Worm (Caenorhabditis elegans): ENCODE data around the gene F35H12.1.
A peak's percentile ranks its signal among the peaks of the same experiment; 100 is the strongest.

The F35H12.1 gene

ce11 chrX:980252-981009 lies 46.8 kb downstream of the F35H12.1 start, which contains the start of gene C44C1.1:
Gene C44C1.1, plus strand, starts transcription at chrX:980776.
- TF ChIP-seq mab-9 (GFP tag; IDR thresholded peaks at IDR 0.05), result no peak
- TF ChIP-seq elt-2 (tag; optimal IDR thresholded peaks at IDR 0.05), result no peak
- no peak for TF ChIP-seq tbx-2 (tag; optimal IDR thresholded peaks at IDR 0.05)
- TF ChIP-seq unc-86 (tag; optimal IDR thresholded peaks at IDR 0.05), result no peak
- no peak for TF ChIP-seq ceh-82 (tag; optimal IDR thresholded peaks at IDR 0.05)
- TF ChIP-seq nhr-90 (tag; optimal IDR thresholded peaks at IDR 0.05; ENCODE audit: poor library complexity), result no peak
- TF ChIP-seq nhr-76 (tag; optimal IDR thresholded peaks at IDR 0.05), result no peak
- no peak for TF ChIP-seq snpc-4 (tag; optimal IDR thresholded peaks at IDR 0.05)
- no peak for TF ChIP-seq isw-1 (GFP tag; IDR thresholded peaks at IDR 0.05)
- no peak for TF ChIP-seq ceh-90 (tag; optimal IDR thresholded peaks at IDR 0.05)
- TF ChIP-seq sptf-1 (tag; optimal IDR thresholded peaks at IDR 0.05), result no peak
- no peak for TF ChIP-seq dpl-1 (GFP tag; optimal IDR thresholded peaks at IDR 0.05)
- TF ChIP-seq pag-3 (tag; optimal IDR thresholded peaks at IDR 0.05; ENCODE audit: borderline replicate concordance, insufficient read depth), result peak; percentile 88
- TF ChIP-seq lin-13 (GFP tag; optimal IDR thresholded peaks at IDR 0.05), result no peak
- TF ChIP-seq hlh-17 (GFP tag; optimal IDR thresholded peaks at IDR 0.05; ENCODE audit: borderline replicate concordance), result no peak
- TF ChIP-seq hlh-4 (tag; optimal IDR thresholded peaks at IDR 0.05), result peak; percentile 89
- no peak for TF ChIP-seq hpl-2 (GFP tag; optimal IDR thresholded peaks at IDR 0.05)
- TF ChIP-seq unc-62 (GFP tag; optimal IDR thresholded peaks at IDR 0.05), result no peak
- TF ChIP-seq zag-1 (tag; optimal IDR thresholded peaks at IDR 0.05), result no peak
- TF ChIP-seq sox-4 (tag; optimal IDR thresholded peaks at IDR 0.05), result no peak
- peak in 1 of 2 experiments; percentile 6 for TF ChIP-seq mdl-1 (tag; optimal IDR thresholded peaks at IDR 0.05)
- no peak for TF ChIP-seq unc-30 (tag; optimal IDR thresholded peaks at IDR 0.05)
- no peak for TF ChIP-seq jun-1 (tag; optimal IDR thresholded peaks at IDR 0.05)
- TF ChIP-seq mef-2 (tag; optimal IDR thresholded peaks at IDR 0.05), result no peak
- TF ChIP-seq unc-130 (tag; optimal IDR thresholded peaks at IDR 0.05), result no peak
- no peak for TF ChIP-seq grh-1 (GFP tag; IDR thresholded peaks at IDR 0.05)
- peak; percentile 59 for TF ChIP-seq nhr-47 (tag; optimal IDR thresholded peaks at IDR 0.05)
- no peak for TF ChIP-seq ceh-63 (GFP tag; optimal IDR thresholded peaks at IDR 0.05)
- no peak for TF ChIP-seq pqm-1 (tag; optimal IDR thresholded peaks at IDR 0.05)
- no peak for TF ChIP-seq ets-5 (GFP tag; IDR thresholded peaks at IDR 0.05)
- no peak for TF ChIP-seq dsc-1 (tag; optimal IDR thresholded peaks at IDR 0.05)
- no peak for TF ChIP-seq nhr-19 (GFP tag; conservative IDR thresholded peaks at IDR 0.05)
- no peak for TF ChIP-seq ztf-4 (tag; optimal IDR thresholded peaks at IDR 0.05)
- TF ChIP-seq C04F5.9 (tag; optimal IDR thresholded peaks at IDR 0.05), result no peak
- TF ChIP-seq ceh-88 (GFP tag; IDR thresholded peaks at IDR 0.05), result no peak
- TF ChIP-seq lin-14 (GFP tag; optimal IDR thresholded peaks at IDR 0.05), result peak; percentile 80
- TF ChIP-seq fos-1 (tag; optimal IDR thresholded peaks at IDR 0.05), result no peak
- TF ChIP-seq lir-3 (tag; optimal IDR thresholded peaks at IDR 0.05; ENCODE audit: poor library complexity), result no peak
- no peak for TF ChIP-seq Y116A8C.19 (tag; optimal IDR thresholded peaks at IDR 0.05; ENCODE audit: borderline replicate concordance)
- TF ChIP-seq nhr-77 (tag; optimal IDR thresholded peaks at IDR 0.05), result no peak
- no peak for TF ChIP-seq vab-15 (tag; optimal IDR thresholded peaks at IDR 0.05)
- no peak for TF ChIP-seq egl-27 (tag; optimal IDR thresholded peaks at IDR 0.05)
- no peak for TF ChIP-seq swsn-7 (tag; optimal IDR thresholded peaks at IDR 0.05)
- no peak for TF ChIP-seq alr-1 (tag; optimal IDR thresholded peaks at IDR 0.05; ENCODE audit: borderline replicate concordance)
- TF ChIP-seq lin-39 (tag; optimal IDR thresholded peaks at IDR 0.05), result no peak
- TF ChIP-seq efl-3 (GFP tag; optimal IDR thresholded peaks at IDR 0.05), result no peak
- TF ChIP-seq skn-1 (tag; optimal IDR thresholded peaks at IDR 0.05), result peak; percentile 17
- no peak for TF ChIP-seq C34B4.2 (tag; optimal IDR thresholded peaks at IDR 0.05)
- TF ChIP-seq nhr-71 (tag; optimal IDR thresholded peaks at IDR 0.05), result peak; percentile 52
- TF ChIP-seq mep-1 (tag; optimal IDR thresholded peaks at IDR 0.05), result peak; percentile 47
- TF ChIP-seq lin-15B (tag; optimal IDR thresholded peaks at IDR 0.05), result no peak

Measured in whole organism, L1 larva.